Worm (Caenorhabditis elegans) whole organism, L2 larva: ENCODE measurements around the gene piit-1.

Experiments
- C34F6.9 ChIP-seq: fragments of 150-350 bp; optimal IDR thresholded peaks from 2 replicates; lab custom pipeline; 2014; ENCODE audit warnings: missing biosample characterization, missing genetic modification characterization
- F13H6.1 ChIP-seq: sonication (generic microtip); optimal IDR thresholded peaks from 2 replicates; lab custom pipeline; 2016; ENCODE audit warnings: missing genetic modification characterization, missing compliant biosample characterization
- R02D3.7 ChIP-seq: fragments of 150-350 bp; optimal IDR thresholded peaks from 2 replicates; lab custom pipeline; 2014; ENCODE audit warnings: missing biosample characterization, missing genetic modification characterization
- Y55F3AM.14 ChIP-seq: fragments of 200-800 bp; sonication (Bioruptor generic); optimal IDR thresholded peaks from 2 replicates; lab custom pipeline; 2018; ENCODE audit warnings: mild to moderate bottlenecking, missing genetic modification characterization, missing compliant biosample characterization
- ZK546.5 ChIP-seq: sonication (generic microtip); optimal IDR thresholded peaks from 2 replicates; lab custom pipeline; 2017; ENCODE audit warnings: missing biosample characterization, missing genetic modification characterization
- alr-1 ChIP-seq: fragments of 150-350 bp; optimal IDR thresholded peaks from 2 replicates; lab custom pipeline; 2014; ENCODE audit warnings: missing biosample characterization, missing genetic modification characterization
- aly-2 ChIP-seq: fragments of 150-350 bp; optimal IDR thresholded peaks from 2 replicates; lab custom pipeline; 2014; ENCODE audit warnings: missing biosample characterization, missing genetic modification characterization
- ama-1 ChIP-seq: fragments of 150-350 bp; optimal IDR thresholded peaks from 2 replicates; lab custom pipeline; 2018; ENCODE audit warnings: inconsistent platforms
- blmp-1 ChIP-seq: sonication (generic microtip); optimal IDR thresholded peaks from 2 replicates; lab custom pipeline; 2017; ENCODE audit warnings: missing genetic modification characterization, mild to moderate bottlenecking, missing compliant biosample characterization, antibody characterized with exemption, moderate library complexity; ENCODE audit not compliant: insufficient read depth
- ceh-16 ChIP-seq: fragments of 150-350 bp; optimal IDR thresholded peaks from 2 replicates; lab custom pipeline; 2014; ENCODE audit warnings: missing biosample characterization, missing genetic modification characterization
- ceh-82 ChIP-seq: fragments of 150-350 bp; optimal IDR thresholded peaks from 2 replicates; lab custom pipeline; 2014; ENCODE audit warnings: missing biosample characterization, missing genetic modification characterization
- crh-2 ChIP-seq: sonication (generic microtip); optimal IDR thresholded peaks from 2 replicates; lab custom pipeline; 2017; ENCODE audit warnings: missing biosample characterization, missing genetic modification characterization
- dmd-4 ChIP-seq: sonication (generic microtip); optimal IDR thresholded peaks from 2 replicates; lab custom pipeline; 2017; ENCODE audit warnings: missing biosample characterization, missing genetic modification characterization
- egl-27 ChIP-seq: sonication (generic microtip); optimal IDR thresholded peaks from 3 replicates; lab custom pipeline; 2017; ENCODE audit warnings: missing biosample characterization, missing genetic modification reagents, missing genetic modification characterization
- elt-3 ChIP-seq: sonication (generic microtip); optimal IDR thresholded peaks from 2 replicates; lab custom pipeline; 2017; ENCODE audit warnings: missing biosample characterization, missing genetic modification characterization
- fos-1 ChIP-seq: fragments of 150-350 bp; optimal IDR thresholded peaks from 2 replicates; lab custom pipeline; 2014; ENCODE audit warnings: missing biosample characterization, missing genetic modification characterization
- gmeb-1 ChIP-seq: fragments of 150-350 bp; optimal IDR thresholded peaks from 2 replicates; lab custom pipeline; 2014; ENCODE audit warnings: missing biosample characterization, missing genetic modification characterization
- lin-11 ChIP-seq: fragments of 150-350 bp; sonication (generic microtip); optimal IDR thresholded peaks from 2 replicates; lab custom pipeline; 2014; ENCODE audit warnings: missing biosample characterization, missing genetic modification characterization, inconsistent platforms, mixed read lengths
- lin-39 ChIP-seq: fragments of 150-350 bp; optimal IDR thresholded peaks from 2 replicates; lab custom pipeline; 2014; ENCODE audit warnings: missing biosample characterization, missing genetic modification reagents, missing genetic modification characterization
- lsy-2 ChIP-seq, 2 experiments: fragments of 150-350 bp in 1 of 2; sonication (generic microtip) in 1 of 2; optimal IDR thresholded peaks; 2 replicates each; lab custom pipeline; 2014 to 2017; ENCODE audit warnings: missing biosample characterization in 2 of 2, missing genetic modification characterization in 2 of 2
- mbf-1 ChIP-seq: sonication (generic microtip); optimal IDR thresholded peaks from 2 replicates; lab custom pipeline; 2017; ENCODE audit warnings: missing biosample characterization, missing genetic modification characterization
- mdl-1 ChIP-seq, 2 experiments: fragments of 150-350 bp in 1 of 2; sonication (generic microtip) in 1 of 2; optimal IDR thresholded peaks; 2 replicates each; lab custom pipeline; 2017; ENCODE audit warnings: missing biosample characterization in 2 of 2, missing genetic modification characterization in 2 of 2
- nhr-10 ChIP-seq: sonication (generic microtip); optimal IDR thresholded peaks from 2 replicates; lab custom pipeline; 2017; ENCODE audit warnings: missing biosample characterization, missing genetic modification characterization
- nhr-11 ChIP-seq: fragments of 150-350 bp; optimal IDR thresholded peaks from 2 replicates; lab custom pipeline; 2014; ENCODE audit warnings: missing biosample characterization, missing genetic modification characterization
- nhr-12 ChIP-seq: fragments of 150-350 bp; optimal IDR thresholded peaks from 2 replicates; lab custom pipeline; 2014; ENCODE audit warnings: missing biosample characterization, missing genetic modification characterization
- nhr-129 ChIP-seq: fragments of 150-350 bp; optimal IDR thresholded peaks from 2 replicates; lab custom pipeline; 2014; ENCODE audit warnings: missing biosample characterization, missing genetic modification characterization
- nhr-23 ChIP-seq: fragments of 150-350 bp; optimal IDR thresholded peaks from 2 replicates; lab custom pipeline; 2014; ENCODE audit warnings: missing biosample characterization, missing genetic modification reagents, missing genetic modification characterization
- nhr-237 ChIP-seq: fragments of 150-350 bp; optimal IDR thresholded peaks from 2 replicates; lab custom pipeline; 2014; ENCODE audit warnings: missing biosample characterization, missing genetic modification characterization
- nhr-6 ChIP-seq: fragments of 150-350 bp; optimal IDR thresholded peaks from 2 replicates; lab custom pipeline; 2014; ENCODE audit warnings: missing biosample characterization, missing genetic modification characterization
- nhr-77 ChIP-seq: fragments of 150-350 bp; optimal IDR thresholded peaks from 2 replicates; lab custom pipeline; 2014; ENCODE audit warnings: missing biosample characterization, missing genetic modification characterization
- peb-1 ChIP-seq: fragments of 150-350 bp; optimal IDR thresholded peaks from 2 replicates; lab custom pipeline; 2014; ENCODE audit warnings: missing biosample characterization, missing genetic modification characterization
- skn-1 ChIP-seq: sonication (generic microtip); optimal IDR thresholded peaks from 2 replicates; lab custom pipeline; 2017; ENCODE audit warnings: missing biosample characterization, missing genetic modification characterization
- sma-3 ChIP-seq: sonication (generic microtip); optimal IDR thresholded peaks from 2 replicates; lab custom pipeline; 2016; ENCODE audit warnings: missing genetic modification reagents, missing genetic modification characterization, missing compliant biosample characterization
- sma-9 ChIP-seq, 2 experiments: fragments of 150-350 bp in 1 of 2; sonication (generic microtip) in 1 of 2; optimal IDR thresholded peaks; 2 replicates each; lab custom pipeline; 2014 to 2016; ENCODE audit warnings: missing genetic modification characterization in 2 of 2, mild to moderate bottlenecking in 1 of 2, missing biosample characterization in 1 of 2, missing compliant biosample characterization in 1 of 2, missing genetic modification reagents in 1 of 2, moderate library complexity in 1 of 2
- snpc-4 ChIP-seq: fragments of 150-350 bp; optimal IDR thresholded peaks from 2 replicates; lab custom pipeline; 2014; ENCODE audit warnings: missing biosample characterization, missing genetic modification characterization
- unc-39 ChIP-seq: fragments of 150-350 bp; optimal IDR thresholded peaks from 2 replicates; lab custom pipeline; 2014; ENCODE audit warnings: missing biosample characterization, missing genetic modification characterization
- unc-55 ChIP-seq: fragments of 150-350 bp; sonication (generic microtip); optimal IDR thresholded peaks from 3 replicates; lab custom pipeline; 2014; ENCODE audit warnings: missing biosample characterization, missing genetic modification reagents, missing genetic modification characterization
- unc-62 ChIP-seq: fragments of 150-350 bp; optimal IDR thresholded peaks from 2 replicates; lab custom pipeline; 2014; ENCODE audit warnings: missing biosample characterization, missing genetic modification reagents, missing genetic modification characterization
- zag-1 ChIP-seq: fragments of 150-350 bp; optimal IDR thresholded peaks from 2 replicates; lab custom pipeline; 2014; ENCODE audit warnings: missing biosample characterization, missing genetic modification characterization
- ztf-11 ChIP-seq: sonication (generic microtip); optimal IDR thresholded peaks from 2 replicates; lab custom pipeline; 2017; ENCODE audit warnings: missing biosample characterization, missing genetic modification characterization
- ztf-4 ChIP-seq: fragments of 150-350 bp; optimal IDR thresholded peaks from 2 replicates; lab custom pipeline; 2014; ENCODE audit warnings: missing biosample characterization, missing genetic modification characterization

Gene piit-1

ce11 chrV:11637191-11637590 is 27.2 kb upstream of the piit-1 start, which contains the start of gene sipa-1:
TSS of gene sipa-1 (minus strand) at chrV:11637291.
- TF ChIP-seq skn-1 (tag; lab: Kevin White, UChicago) (no peak), lin-11 (tag; lab: Kevin White, UChicago) (no peak), ceh-82 (tag; lab: Kevin White, UChicago) (no peak), crh-2 (no peak), sma-9 (GFP tag; optimal IDR thresholded peaks at IDR 0.05; lab: Kevin White, UChicago) (no peak), sma-9 (tag; optimal IDR thresholded peaks at IDR 0.05; lab: Kevin White, UChicago) (no peak), mbf-1 (tag; lab: Kevin White, UChicago) (no peak), elt-3 (tag; lab: Kevin White, UChicago) (no peak), nhr-23 (tag; lab: Kevin White, UChicago) (no peak), egl-27 (no peak)
- TF ChIP-seq, all 48 proteins: peak for 0

DNA sequence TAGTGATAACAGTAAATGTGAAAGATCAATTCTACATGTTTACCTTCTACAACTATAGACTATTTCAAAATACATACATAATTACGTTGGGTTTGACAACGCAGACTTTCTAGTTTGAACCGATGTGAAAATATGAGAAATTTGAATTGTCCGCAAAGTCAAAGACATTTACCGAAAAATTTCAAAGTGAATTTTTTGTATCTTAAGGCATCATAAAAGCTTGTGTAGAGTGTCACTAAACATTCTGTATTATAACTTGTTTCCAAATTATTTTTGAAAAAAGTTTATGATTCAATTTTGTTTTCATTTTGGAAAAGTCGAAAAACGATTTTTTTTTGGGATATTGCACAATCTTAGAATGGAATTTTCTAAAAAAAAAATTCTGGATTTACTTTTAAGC is 25.6 kb upstream of the piit-1 start:
- TF ChIP-seq R02D3.7 (tag; lab: Kevin White, UChicago): no peak
- TF ChIP-seq lsy-2 (tag; optimal IDR thresholded peaks at IDR 0.05; lab: Kevin White, UChicago): no peak
- TF ChIP-seq lin-11 (tag; lab: Kevin White, UChicago): no peak
- no peak for TF ChIP-seq gmeb-1 (tag; lab: Kevin White, UChicago)
- TF ChIP-seq nhr-129 (tag; lab: Kevin White, UChicago): no peak
- no peak for TF ChIP-seq fos-1 (tag; lab: Kevin White, UChicago)
- no peak for TF ChIP-seq mdl-1 (tag; optimal IDR thresholded peaks at IDR 0.05; lab: Kevin White, UChicago)
- TF ChIP-seq Y55F3AM.14: no peak
- no peak for TF ChIP-seq nhr-12
- no peak for TF ChIP-seq mbf-1 (tag; lab: Kevin White, UChicago)
- no peak for TF ChIP-seq skn-1 (tag; lab: Kevin White, UChicago)
- no peak for TF ChIP-seq ztf-4 (tag; lab: Kevin White, UChicago)
- TF ChIP-seq unc-62: no peak
- TF ChIP-seq zag-1: no peak
- TF ChIP-seq F13H6.1 (tag; lab: Kevin White, UChicago): no peak
- no peak for TF ChIP-seq nhr-237 (tag; lab: Kevin White, UChicago)
- TF ChIP-seq, all 48 proteins: peak for 0

DNA sequence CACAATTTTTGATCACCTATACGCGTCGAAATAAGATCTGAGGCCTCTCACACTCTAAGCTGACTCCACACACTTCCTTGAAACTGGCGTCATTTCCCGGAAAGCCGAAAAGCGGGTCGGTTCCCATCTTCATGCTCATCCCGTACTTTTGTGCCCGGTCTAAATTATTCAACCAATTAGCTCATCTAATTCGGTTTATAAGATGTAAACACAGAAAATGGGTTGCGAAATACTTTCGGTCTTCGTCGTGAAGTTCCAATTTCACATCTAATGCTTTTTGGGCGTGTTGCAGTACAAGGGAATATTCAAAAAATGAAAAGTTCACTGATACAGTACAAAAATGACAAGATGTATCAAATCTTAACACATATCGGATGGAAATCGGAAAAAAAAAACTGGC is 21.2 kb upstream of the piit-1 start:
- TF ChIP-seq C34F6.9 (tag; lab: Kevin White, UChicago): no peak
- TF ChIP-seq nhr-11: no peak
- no peak for TF ChIP-seq ama-1
- TF ChIP-seq lin-11 (tag; lab: Kevin White, UChicago): no peak
- no peak for TF ChIP-seq peb-1 (tag; lab: Kevin White, UChicago)
- no peak for TF ChIP-seq aly-2 (tag; lab: Kevin White, UChicago)
- TF ChIP-seq Y55F3AM.14: no peak
- TF ChIP-seq ztf-11 (tag; lab: Kevin White, UChicago): no peak
- TF ChIP-seq alr-1: no peak

DNA sequence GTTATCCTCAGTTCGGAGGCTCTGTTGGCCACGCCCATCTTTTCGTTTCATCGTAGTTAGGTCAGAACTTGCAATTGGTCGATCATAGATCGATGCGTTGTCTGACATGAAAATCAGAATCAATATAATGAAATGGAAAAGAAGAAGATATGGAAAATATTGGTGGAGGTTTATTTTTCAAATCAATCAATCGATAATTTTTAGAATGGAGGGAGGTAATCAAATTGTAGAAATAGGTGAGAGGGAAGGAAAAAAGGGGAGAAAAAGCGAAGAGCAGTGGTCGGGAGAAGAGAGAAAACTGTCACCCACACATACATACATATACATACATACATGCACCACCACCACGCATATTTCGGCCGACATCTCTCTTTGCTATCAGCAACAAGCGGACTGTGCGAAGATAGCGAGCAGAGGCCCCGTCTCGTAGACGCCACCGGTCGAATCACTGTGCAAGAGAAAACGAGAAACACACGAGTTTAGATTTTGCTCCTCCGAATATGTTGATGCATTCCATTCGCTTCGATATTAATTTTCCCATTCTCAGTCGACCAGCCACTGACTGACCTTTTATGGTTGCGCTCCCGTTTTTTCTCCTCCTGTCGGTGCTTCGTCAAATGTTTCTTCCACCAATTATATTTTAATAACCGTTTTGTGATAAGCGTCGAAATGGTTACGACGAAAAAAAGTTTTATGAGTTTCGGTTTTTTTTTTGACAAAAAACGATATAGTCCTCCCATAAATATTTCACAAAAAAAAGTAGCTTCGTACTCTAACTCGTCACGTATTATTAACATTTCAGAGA is 19.5 kb upstream of the piit-1 start, which contains the start of gene F35B12.10:
Gene F35B12.10 (minus strand): TSS at position 51 of the 805 bp plus-strand sequence.
- TF ChIP-seq crh-2 (peak; percentile 28), unc-62 (no peak), mbf-1 (tag; lab: Kevin White, UChicago) (no peak), sma-9 (GFP tag; optimal IDR thresholded peaks at IDR 0.05; lab: Kevin White, UChicago) (peak; percentile 58), sma-9 (tag; optimal IDR thresholded peaks at IDR 0.05; lab: Kevin White, UChicago) (no peak), snpc-4 (tag; lab: Kevin White, UChicago) (no peak), alr-1 (no peak), nhr-11 (no peak), F13H6.1 (tag; lab: Kevin White, UChicago) (peak; percentile 27), nhr-237 (tag; lab: Kevin White, UChicago) (no peak), fos-1 (tag; lab: Kevin White, UChicago) (peak; percentile 55), gmeb-1 (tag; lab: Kevin White, UChicago) (peak; percentile 26), nhr-129 (tag; lab: Kevin White, UChicago) (no peak), C34F6.9 (tag; lab: Kevin White, UChicago) (no peak), zag-1 (no peak), ama-1 (no peak), ztf-4 (tag; lab: Kevin White, UChicago) (no peak), unc-39 (no peak), ceh-16 (no peak), skn-1 (tag; lab: Kevin White, UChicago) (no peak), ceh-82 (tag; lab: Kevin White, UChicago) (no peak), blmp-1 (tag; lab: Kevin White, UChicago) (no peak), lin-11 (tag; lab: Kevin White, UChicago) (no peak), peb-1 (tag; lab: Kevin White, UChicago) (no peak), dmd-4 (tag; lab: Kevin White, UChicago) (no peak), nhr-77 (tag; lab: Kevin White, UChicago) (no peak), sma-3 (peak; percentile 49), nhr-6 (no peak), aly-2 (tag; lab: Kevin White, UChicago) (no peak), lsy-2 (tag; optimal IDR thresholded peaks at IDR 0.05; lab: Kevin White, UChicago) (no peak), nhr-10 (no peak), lin-39 (no peak), Y55F3AM.14 (no peak), unc-55 (GFP tag; lab: Kevin White, UChicago) (no peak), ZK546.5 (tag; lab: Kevin White, UChicago) (no peak), ztf-11 (tag; lab: Kevin White, UChicago) (no peak)
- TF ChIP-seq, all 48 proteins: peak for 6
